Worm (Caenorhabditis elegans): ENCODE data around the gene fat-5.

The fat-5 gene

ce11 chrV:17724704-17725103 lies at the start of gene fat-5:
TSS of gene fat-5 (plus strand) at chrV:17725004.
- TF ChIP-seq che-1 (tag; optimal IDR thresholded peaks at IDR 0.05) (no peak), syd-9 (tag; optimal IDR thresholded peaks at IDR 0.05) (no peak), ceh-45 (GFP tag; IDR thresholded peaks at IDR 0.05) (no peak), sox-2 (GFP tag; IDR thresholded peaks at IDR 0.05) (no peak), ztf-16 (tag; optimal IDR thresholded peaks at IDR 0.05) (no peak), elt-2 (tag; optimal IDR thresholded peaks at IDR 0.05) (no peak), ceh-6 (GFP tag; optimal IDR thresholded peaks at IDR 0.05) (no peak), zip-5 (tag; optimal IDR thresholded peaks at IDR 0.05) (no peak), ceh-48 (tag; optimal IDR thresholded peaks at IDR 0.05) (no peak), dmd-4 (tag; optimal IDR thresholded peaks at IDR 0.05; ENCODE audit: borderline replicate concordance) (no peak), mec-3 (tag; optimal IDR thresholded peaks at IDR 0.05; ENCODE audit: borderline replicate concordance) (no peak), unc-42 (tag; optimal IDR thresholded peaks at IDR 0.05) (no peak), lim-6 (tag; optimal IDR thresholded peaks at IDR 0.05) (no peak)

ce11 chrV:17676553-17676952 lies 48.3 kb upstream of the fat-5 start, which contains the start of gene str-92:
TSS of gene str-92 (minus strand) at chrV:17676653.
- TF ChIP-seq ceh-9 (tag; optimal IDR thresholded peaks at IDR 0.05) (no peak), pag-3 (tag; optimal IDR thresholded peaks at IDR 0.05; ENCODE audit: borderline replicate concordance) (no peak), npax-4 (tag; optimal IDR thresholded peaks at IDR 0.05) (no peak)

ce11 chrV:17683290-17683689 lies 41.5 kb upstream of the fat-5 start:
- TF ChIP-seq ceh-30 (tag; optimal IDR thresholded peaks at IDR 0.05) (no peak), hlh-13 (GFP tag; optimal IDR thresholded peaks at IDR 0.05) (no peak), ceh-18 (tag; optimal IDR thresholded peaks at IDR 0.05) (no peak), ceh-6 (GFP tag; optimal IDR thresholded peaks at IDR 0.05) (no peak), madf-2 (tag; optimal IDR thresholded peaks at IDR 0.05) (no peak), sox-4 (tag; optimal IDR thresholded peaks at IDR 0.05) (no peak), sox-2 (GFP tag; IDR thresholded peaks at IDR 0.05) (no peak), ahr-1 (tag; optimal IDR thresholded peaks at IDR 0.05) (no peak), odd-2 (tag; optimal IDR thresholded peaks at IDR 0.05) (no peak), F13H6.1 (tag; optimal IDR thresholded peaks at IDR 0.05) (no peak), dve-1 (tag; optimal IDR thresholded peaks at IDR 0.05) (no peak)

ce11 chrV:17683763-17684162 lies 41.0 kb upstream of the fat-5 start, which contains the start of gene F59A1.15:
TSS of gene F59A1.15 (minus strand) at chrV:17683863.
- TF ChIP-seq tbx-2 (tag; optimal IDR thresholded peaks at IDR 0.05) (no peak), dve-1 (tag; optimal IDR thresholded peaks at IDR 0.05) (no peak), C08G9.2 (tag; optimal IDR thresholded peaks at IDR 0.05) (no peak), odd-2 (tag; optimal IDR thresholded peaks at IDR 0.05) (no peak), ttx-3 (tag; optimal IDR thresholded peaks at IDR 0.05) (no peak), unc-3 (GFP tag; conservative IDR thresholded peaks at IDR 0.05) (no peak), unc-3 (tag; optimal IDR thresholded peaks at IDR 0.05) (no peak), sox-2 (GFP tag; IDR thresholded peaks at IDR 0.05) (no peak)

DNA sequence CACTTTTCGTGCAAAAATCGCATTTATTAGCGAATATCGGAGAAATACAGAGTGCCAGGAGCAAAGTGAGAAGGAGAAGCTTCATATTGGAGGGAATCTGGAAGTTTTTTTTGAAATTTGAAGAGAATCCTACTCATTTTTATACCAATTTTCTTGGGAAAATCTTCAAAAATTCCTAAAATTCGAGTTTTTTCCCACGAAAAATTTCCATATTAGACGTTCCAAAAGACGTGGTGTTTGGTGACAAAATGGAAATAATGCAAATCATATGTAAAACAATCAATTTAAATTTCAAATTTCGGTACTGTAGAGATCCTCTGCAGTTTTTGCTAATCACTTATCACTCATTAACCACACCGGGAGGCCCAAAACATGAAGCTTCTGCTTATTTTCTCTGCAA lies 39.9 kb upstream of the fat-5 start, which contains the start of the genes F59A1.16 and F59A1.6:
Gene F59A1.16 (minus strand): TSS at position 101 of the 400 bp plus-strand sequence.
Gene F59A1.6 (plus strand): TSS at position 285 of the 400 bp plus-strand sequence.
- no peak for TF ChIP-seq ceh-48 (tag; optimal IDR thresholded peaks at IDR 0.05)
- no peak for TF ChIP-seq ztf-16 (tag; optimal IDR thresholded peaks at IDR 0.05)
- no peak for TF ChIP-seq unc-55 (GFP tag; optimal IDR thresholded peaks at IDR 0.05)
- no peak for TF ChIP-seq C08G9.2 (tag; optimal IDR thresholded peaks at IDR 0.05)
- no peak for TF ChIP-seq fax-1 (tag; optimal IDR thresholded peaks at IDR 0.05)
- no peak for TF ChIP-seq eyg-1 (tag; optimal IDR thresholded peaks at IDR 0.05)
- no peak for TF ChIP-seq ceh-31 (tag; optimal IDR thresholded peaks at IDR 0.05)
- no peak for TF ChIP-seq nhr-232 (tag; optimal IDR thresholded peaks at IDR 0.05)
- no peak for TF ChIP-seq sox-4 (tag; optimal IDR thresholded peaks at IDR 0.05)
- TF ChIP-seq ttx-3 (tag; optimal IDR thresholded peaks at IDR 0.05) = no peak

All from whole organism, late embryonic.